Worm (Caenorhabditis elegans): Measurements from ENCODE around the gene fask-1.

The fask-1 gene

ce11 chrIV:13068451-13068850 is 32.1 kb upstream of the fask-1 start, which contains the start of gene scl-6:
TSS of gene scl-6 (plus strand) at chrIV:13068751.
- TF ChIP-seq fkh-10 (GFP tag; optimal IDR thresholded peaks at IDR 0.05), result no peak
- no peak for TF ChIP-seq C38D4.7 (GFP tag; optimal IDR thresholded peaks at IDR 0.05)
- no peak for TF ChIP-seq tbx-2 (tag; optimal IDR thresholded peaks at IDR 0.05)
- no peak for TF ChIP-seq che-1 (tag; optimal IDR thresholded peaks at IDR 0.05)
- no peak for TF ChIP-seq ceh-48 (tag; optimal IDR thresholded peaks at IDR 0.05)
- no peak for TF ChIP-seq pros-1 (tag; optimal IDR thresholded peaks at IDR 0.05)
- TF ChIP-seq ceh-31 (tag; optimal IDR thresholded peaks at IDR 0.05), result no peak
- no peak for TF ChIP-seq ahr-1 (tag; optimal IDR thresholded peaks at IDR 0.05)
- no peak for TF ChIP-seq ceh-30 (tag; optimal IDR thresholded peaks at IDR 0.05)

ce11 chrIV:13070142-13070541 is 30.4 kb upstream of the fask-1 start, which contains the start of gene scl-7:
TSS of gene scl-7 (plus strand) at chrIV:13070442.
- no peak for TF ChIP-seq ceh-18 (tag; optimal IDR thresholded peaks at IDR 0.05)
- no peak for TF ChIP-seq ama-1 (optimal IDR thresholded peaks at IDR 0.05)
- TF ChIP-seq odd-2 (tag; optimal IDR thresholded peaks at IDR 0.05), result no peak
- TF ChIP-seq ref-2 (tag; optimal IDR thresholded peaks at IDR 0.05), result no peak
- TF ChIP-seq ceh-19 (GFP tag; optimal IDR thresholded peaks at IDR 0.05), result no peak
- TF ChIP-seq hlh-13 (GFP tag; optimal IDR thresholded peaks at IDR 0.05), result no peak
- no peak for TF ChIP-seq pat-9 (tag; optimal IDR thresholded peaks at IDR 0.05)
- no peak for TF ChIP-seq nhr-11 (tag; optimal IDR thresholded peaks at IDR 0.05)
- no peak for TF ChIP-seq ceh-14 (tag; optimal IDR thresholded peaks at IDR 0.05)
- TF ChIP-seq ceh-31 (tag; optimal IDR thresholded peaks at IDR 0.05), result no peak
- TF ChIP-seq pqm-1 (tag; optimal IDR thresholded peaks at IDR 0.05), result no peak

- TF ChIP-seq ahr-1 (tag; optimal IDR thresholded peaks at IDR 0.05) (no peak), ztf-16 (tag; optimal IDR thresholded peaks at IDR 0.05) (no peak)
Measured at ce11 chrIV:13071445-13071844, 29.1 kb upstream of the fask-1 start, which contains the start of gene scl-8. TSS of gene scl-8 (plus strand) at chrIV:13071745.

DNA sequence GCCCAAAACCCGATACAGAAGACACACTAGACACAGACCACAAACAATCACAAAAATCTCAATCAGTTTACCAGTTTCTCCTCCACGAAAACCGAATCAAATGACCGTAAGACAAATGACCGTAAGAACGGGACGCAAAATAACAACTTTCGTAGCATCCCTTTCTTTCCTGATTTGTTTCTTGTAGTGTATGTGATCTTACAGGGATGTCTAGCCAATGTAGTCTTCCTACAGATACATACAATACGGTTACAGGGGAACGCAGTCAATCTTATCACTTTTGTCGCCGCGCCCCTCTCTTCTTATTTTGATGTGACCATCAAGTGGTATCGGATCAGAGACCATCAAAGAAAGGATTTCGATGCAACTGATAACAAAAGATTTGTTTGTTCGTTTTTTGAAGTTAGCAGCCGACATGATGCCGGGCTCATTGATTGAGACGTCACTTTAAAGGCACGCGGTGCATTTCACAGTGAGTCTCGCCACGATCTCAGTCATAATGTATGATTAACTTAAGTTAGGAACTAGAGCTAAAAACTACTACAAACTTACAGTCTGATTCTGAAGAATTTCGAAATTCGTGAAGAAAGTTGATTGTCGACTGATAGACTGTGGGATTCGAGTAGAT is 24.8 kb upstream of the fask-1 start:
- TF ChIP-seq gmeb-2 (tag; optimal IDR thresholded peaks at IDR 0.05), result no peak
- no peak for TF ChIP-seq ref-2 (tag; optimal IDR thresholded peaks at IDR 0.05)
- TF ChIP-seq lin-11 (tag; optimal IDR thresholded peaks at IDR 0.05), result no peak
- TF ChIP-seq tbx-2 (tag; optimal IDR thresholded peaks at IDR 0.05), result no peak
- TF ChIP-seq madf-2 (tag; optimal IDR thresholded peaks at IDR 0.05), result no peak
- no peak for TF ChIP-seq sox-4 (tag; optimal IDR thresholded peaks at IDR 0.05)
- no peak for TF ChIP-seq ceh-19 (GFP tag; optimal IDR thresholded peaks at IDR 0.05)
- no peak for TF ChIP-seq dmd-4 (tag; optimal IDR thresholded peaks at IDR 0.05; ENCODE audit: borderline replicate concordance)
- TF ChIP-seq che-1 (tag; optimal IDR thresholded peaks at IDR 0.05), result no peak
- no peak for TF ChIP-seq fkh-6 (tag; optimal IDR thresholded peaks at IDR 0.05)
- TF ChIP-seq fkh-10 (GFP tag; optimal IDR thresholded peaks at IDR 0.05), result no peak
- TF ChIP-seq Y22D7AL.16 (tag; optimal IDR thresholded peaks at IDR 0.05), result no peak
- no peak for TF ChIP-seq ceh-48 (tag; optimal IDR thresholded peaks at IDR 0.05)
- TF ChIP-seq unc-55 (GFP tag; optimal IDR thresholded peaks at IDR 0.05), result no peak
- no peak for TF ChIP-seq sdc-2 (tag; optimal IDR thresholded peaks at IDR 0.05)
- no peak for TF ChIP-seq pha-2 (tag; optimal IDR thresholded peaks at IDR 0.05)

- TF ChIP-seq unc-55 (GFP tag; optimal IDR thresholded peaks at IDR 0.05) (no peak), K02D7.2 (tag; optimal IDR thresholded peaks at IDR 0.05) (no peak), ama-1 (optimal IDR thresholded peaks at IDR 0.05) (no peak), pat-9 (tag; optimal IDR thresholded peaks at IDR 0.05) (no peak)
Measured at ce11 chrIV:13076620-13077019, 23.9 kb upstream of the fask-1 start, which contains the start of gene C39E9.7. TSS of gene C39E9.7 (minus strand) at chrIV:13076720.

DNA sequence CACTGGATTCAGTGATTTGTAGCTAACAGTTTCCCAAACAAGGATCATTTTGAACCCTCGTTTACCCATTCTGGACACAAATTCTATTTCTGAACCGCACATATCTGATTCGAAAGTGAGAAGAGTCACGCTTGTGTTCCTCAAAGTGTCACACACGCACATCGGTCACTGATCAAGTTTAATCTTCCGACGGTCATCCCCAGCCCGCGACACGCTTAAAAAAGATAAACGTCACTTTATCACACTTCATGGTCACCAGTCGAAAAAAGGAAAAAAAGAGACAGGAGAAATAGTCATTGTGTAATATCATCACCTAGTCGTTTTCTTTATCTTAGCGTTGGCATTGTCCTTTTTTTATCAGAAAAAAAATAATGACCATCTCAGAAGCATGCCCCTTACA is 22.8 kb upstream of the fask-1 start:
- no peak for TF ChIP-seq elt-4 (tag; optimal IDR thresholded peaks at IDR 0.05)
- no peak for TF ChIP-seq nfya-1 (tag; optimal IDR thresholded peaks at IDR 0.05)
- no peak for TF ChIP-seq pha-2 (tag; optimal IDR thresholded peaks at IDR 0.05)
- TF ChIP-seq pat-9 (tag; optimal IDR thresholded peaks at IDR 0.05), result no peak
- no peak for TF ChIP-seq ceh-45 (GFP tag; IDR thresholded peaks at IDR 0.05)
- no peak for TF ChIP-seq fkh-6 (tag; optimal IDR thresholded peaks at IDR 0.05)
- TF ChIP-seq mec-3 (tag; optimal IDR thresholded peaks at IDR 0.05; ENCODE audit: borderline replicate concordance), result no peak
- TF ChIP-seq ceh-9 (tag; optimal IDR thresholded peaks at IDR 0.05), result no peak
- no peak for TF ChIP-seq ceh-48 (tag; optimal IDR thresholded peaks at IDR 0.05)
- no peak for TF ChIP-seq dve-1 (tag; optimal IDR thresholded peaks at IDR 0.05)
- no peak for TF ChIP-seq F13H6.1 (tag; optimal IDR thresholded peaks at IDR 0.05)
- TF ChIP-seq ztf-16 (tag; optimal IDR thresholded peaks at IDR 0.05), result no peak
- no peak for TF ChIP-seq ttx-3 (tag; optimal IDR thresholded peaks at IDR 0.05)
- no peak for TF ChIP-seq C08G9.2 (tag; optimal IDR thresholded peaks at IDR 0.05)
- no peak for TF ChIP-seq ref-2 (tag; optimal IDR thresholded peaks at IDR 0.05)
- TF ChIP-seq zip-5 (tag; optimal IDR thresholded peaks at IDR 0.05), result no peak
- TF ChIP-seq tbx-2 (tag; optimal IDR thresholded peaks at IDR 0.05), result no peak
- no peak for TF ChIP-seq hlh-15 (tag; optimal IDR thresholded peaks at IDR 0.05)
